Worm (Caenorhabditis elegans) whole organism, L4/young adult: ENCODE data around the gene ogr-2.

Experiments
- W03F9.2 ChIP-seq: fragments of 150-350 bp; optimal IDR thresholded peaks from 2 replicates; lab custom pipeline; 2014; ENCODE audit warnings: missing biosample characterization, missing genetic modification characterization
- dao-5 ChIP-seq: sonication (generic microtip); optimal IDR thresholded peaks from 2 replicates; lab custom pipeline; 2016; ENCODE audit warnings: missing genotype, missing genetic modification characterization, moderate library complexity, missing compliant biosample characterization
- him-1 ChIP-seq: sonication (generic microtip); optimal IDR thresholded peaks from 2 replicates; lab custom pipeline; 2016; ENCODE audit warnings: missing genotype, missing genetic modification reagents, missing genetic modification characterization, missing compliant biosample characterization

The ogr-2 gene

ce11 chrII:10021749-10022148 lies 19.2 kb upstream of the ogr-2 start:
- TF ChIP-seq W03F9.2 (tag; lab: Kevin White, UChicago) (no peak), him-1 (tag; lab: Kevin White, UChicago) (no peak), dao-5 (tag; lab: Kevin White, UChicago) (no peak)

ce11 chrII:10025059-10025458 lies 15.9 kb upstream of the ogr-2 start:
- TF ChIP-seq him-1 (tag; lab: Kevin White, UChicago), result no peak
- TF ChIP-seq dao-5 (tag; lab: Kevin White, UChicago), result no peak
- no peak for TF ChIP-seq W03F9.2 (tag; lab: Kevin White, UChicago)

ce11 chrII:10028195-10028594 lies 12.7 kb upstream of the ogr-2 start, which contains the start of gene F52H3.6:
TSS of gene F52H3.6 (minus strand) at chrII:10028422.
- TF ChIP-seq him-1 (tag; lab: Kevin White, UChicago), result no peak
- no peak for TF ChIP-seq dao-5 (tag; lab: Kevin White, UChicago)
- no peak for TF ChIP-seq W03F9.2 (tag; lab: Kevin White, UChicago)

ce11 chrII:10029044-10029443 lies 11.9 kb upstream of the ogr-2 start:
- no peak for TF ChIP-seq W03F9.2 (tag; lab: Kevin White, UChicago)

- TF ChIP-seq W03F9.2 (tag; lab: Kevin White, UChicago) (no peak), him-1 (tag; lab: Kevin White, UChicago) (no peak), dao-5 (tag; lab: Kevin White, UChicago) (no peak)
Measured at ce11 chrII:10029890-10030289, 11.0 kb upstream of the ogr-2 start, which contains the start of gene ttc-36. TSS of gene ttc-36 (plus strand) at chrII:10030190.

- peak; percentile 40 for TF ChIP-seq W03F9.2 (tag; lab: Kevin White, UChicago)
Measured at ce11 chrII:10033163-10033871, 7.6 kb upstream of the ogr-2 start, which contains the start of gene mtcu-2. TSS of gene mtcu-2 (minus strand) at chrII:10033213.

ce11 chrII:10035425-10035824 lies 5.5 kb upstream of the ogr-2 start:
- TF ChIP-seq W03F9.2 (tag; lab: Kevin White, UChicago) (no peak), dao-5 (tag; lab: Kevin White, UChicago) (no peak), him-1 (tag; lab: Kevin White, UChicago) (no peak)

- TF ChIP-seq W03F9.2 (tag; lab: Kevin White, UChicago) (no peak), him-1 (tag; lab: Kevin White, UChicago) (no peak), dao-5 (tag; lab: Kevin White, UChicago) (no peak)
Measured at ce11 chrII:10039799-10040198, 1.1 kb upstream of the ogr-2 start, which contains the start of gene let-268. TSS of gene let-268 (minus strand) at chrII:10039980.

ce11 chrII:10044961-10045360 lies 4.0 kb downstream of the ogr-2 start, which contains the start of the genes F52H3.11 and bath-38:
TSS of gene F52H3.11 (minus strand) at chrII:10045163.
TSS of gene bath-38 (minus strand) at chrII:10045270.
- TF ChIP-seq W03F9.2 (tag; lab: Kevin White, UChicago), result no peak
- TF ChIP-seq dao-5 (tag; lab: Kevin White, UChicago), result no peak
- TF ChIP-seq him-1 (tag; lab: Kevin White, UChicago), result no peak

- no peak for TF ChIP-seq W03F9.2 (tag; lab: Kevin White, UChicago)
Measured at ce11 chrII:10045670-10046069, 4.7 kb downstream of the ogr-2 start.

- TF ChIP-seq W03F9.2 (tag; lab: Kevin White, UChicago), result no peak
Measured at ce11 chrII:10048568-10048967, 7.6 kb downstream of the ogr-2 start, which contains the start of gene flp-4. TSS of gene flp-4 (plus strand) at chrII:10048868.

ce11 chrII:10051485-10051884 lies 10.6 kb downstream of the ogr-2 start:
- no peak for TF ChIP-seq him-1 (tag; lab: Kevin White, UChicago)
- no peak for TF ChIP-seq W03F9.2 (tag; lab: Kevin White, UChicago)
- TF ChIP-seq dao-5 (tag; lab: Kevin White, UChicago), result no peak

ce11 chrII:10056545-10057038 lies 15.7 kb downstream of the ogr-2 start, which contains the start of gene C18D1.2:
TSS of gene C18D1.2 (plus strand) at chrII:10056988.
- TF ChIP-seq W03F9.2 (tag; lab: Kevin White, UChicago) (no peak), him-1 (tag; lab: Kevin White, UChicago) (no peak), dao-5 (tag; lab: Kevin White, UChicago) (no peak)

- TF ChIP-seq W03F9.2 (tag; lab: Kevin White, UChicago) (no peak), him-1 (tag; lab: Kevin White, UChicago) (no peak), dao-5 (tag; lab: Kevin White, UChicago) (no peak)
Measured at ce11 chrII:10060508-10060907, 19.6 kb downstream of the ogr-2 start, which contains the start of gene stg-1. TSS of gene stg-1 (minus strand) at chrII:10060660.
